Worm (Caenorhabditis elegans) whole organism, L1 larva: ENCODE results near the gene C35B1.9.

ENCODE experiments used
- C04F5.9 ChIP-seq: sonication (generic microtip); optimal IDR thresholded peaks from 2 replicates; lab custom pipeline; 2016; ENCODE audit warnings: missing genetic modification characterization, missing compliant biosample characterization
- C16A3.4 ChIP-seq: fragments of 150-350 bp; optimal IDR thresholded peaks from 2 replicates; lab custom pipeline; 2014; ENCODE audit warnings: missing biosample characterization, missing genetic modification characterization
- F16B12.6 ChIP-seq: fragments of 150-350 bp; optimal IDR thresholded peaks from 2 replicates; lab custom pipeline; 2014; ENCODE audit warnings: missing biosample characterization, missing genetic modification characterization
- alr-1 ChIP-seq: fragments of 200-800 bp; sonication (Bioruptor generic); optimal IDR thresholded peaks from 2 replicates; lab custom pipeline; 2018; ENCODE audit warnings: borderline replicate concordance, mild to moderate bottlenecking, missing genetic modification characterization, missing compliant biosample characterization
- ama-1 ChIP-seq: fragments of 150-350 bp; optimal IDR thresholded peaks from 2 replicates; lab custom pipeline; 2014
- dpl-1 ChIP-seq, 3 experiments: fragments of 150-350 bp in 2 of 3; sonication (generic microtip) in 1 of 3; optimal IDR thresholded peaks; 2 replicates each; lab custom pipeline; 2014 to 2017; ENCODE audit warnings: missing biosample characterization in 3 of 3, missing genetic modification characterization in 3 of 3, missing genetic modification reagents in 3 of 3
- dsc-1 ChIP-seq: sonication (generic microtip); optimal IDR thresholded peaks from 2 replicates; lab custom pipeline; 2016; ENCODE audit warnings: mild to moderate bottlenecking, missing genetic modification characterization, missing compliant biosample characterization
- efl-1 ChIP-seq, 4 experiments: fragments of 150-350 bp; optimal IDR thresholded peaks in 3 of 4; peaks in 1 of 4; 1 replicate in 1 of 4; 2 replicates in 3 of 4; lab custom pipeline; 2014; ENCODE audit warnings: missing biosample characterization in 2 of 4, missing genetic modification characterization in 2 of 4, missing genetic modification reagents in 2 of 4
- egl-27 ChIP-seq, 2 experiments: fragments of 150-350 bp in 1 of 2; sonication (generic microtip); optimal IDR thresholded peaks; 3 replicates each; lab custom pipeline; 2017 to 2018; ENCODE audit warnings: missing biosample characterization in 2 of 2, missing genetic modification characterization in 2 of 2, missing genetic modification reagents in 2 of 2
- elt-2 ChIP-seq: sonication (generic microtip); optimal IDR thresholded peaks from 2 replicates; lab custom pipeline; 2016; ENCODE audit warnings: missing genetic modification characterization, mild to moderate bottlenecking, inconsistent platforms, missing compliant biosample characterization, missing genetic modification reagents
- elt-3 ChIP-seq, 6 experiments: fragments of 150-350 bp in 1 of 6; sonication (generic microtip); optimal IDR thresholded peaks; 2 replicates each; lab custom pipeline; 2017 to 2018; ENCODE audit warnings: missing biosample characterization in 6 of 6, missing genetic modification characterization in 6 of 6, inconsistent platforms in 1 of 6
- ets-5 ChIP-seq: fragments of 200-800 bp; sonication (Bioruptor generic); IDR thresholded peaks from 2 replicates; pipeline ENCODE4 v1.3.6; 2022; ENCODE audit warnings: missing genetic modification characterization, missing compliant biosample characterization
- fkh-4 ChIP-seq: sonication (generic microtip); optimal IDR thresholded peaks from 2 replicates; lab custom pipeline; 2016; ENCODE audit warnings: missing compliant biosample characterization, missing genetic modification characterization, borderline replicate concordance
- fkh-8 ChIP-seq: sonication (generic microtip); optimal IDR thresholded peaks from 2 replicates; lab custom pipeline; 2016; ENCODE audit warnings: mild to moderate bottlenecking, missing genetic modification characterization, missing compliant biosample characterization
- grh-1 ChIP-seq: fragments of 200-800 bp; sonication (Bioruptor generic); IDR thresholded peaks from 2 replicates; pipeline ENCODE4 v1.3.6; 2022; ENCODE audit warnings: missing genetic modification reagents, missing genetic modification characterization, missing compliant biosample characterization
- hlh-4 ChIP-seq: sonication (generic microtip); optimal IDR thresholded peaks from 2 replicates; lab custom pipeline; 2016; ENCODE audit warnings: mild to moderate bottlenecking, missing genetic modification characterization, missing compliant biosample characterization
- isw-1 ChIP-seq: fragments of 200-800 bp; sonication (Bioruptor generic); IDR thresholded peaks from 2 replicates; pipeline ENCODE4 v1.3.6; 2022; ENCODE audit warnings: missing genetic modification characterization, missing compliant biosample characterization
- jun-1 ChIP-seq: fragments of 150-350 bp; optimal IDR thresholded peaks from 2 replicates; lab custom pipeline; 2014; ENCODE audit warnings: missing biosample characterization, missing genetic modification reagents, missing genetic modification characterization
- lsy-2 ChIP-seq, 2 experiments: fragments of 150-350 bp; optimal IDR thresholded peaks; 2 replicates each; lab custom pipeline; 2014; ENCODE audit warnings: missing biosample characterization in 2 of 2, missing genetic modification characterization in 2 of 2
- mdl-1 ChIP-seq, 2 experiments: fragments of 150-350 bp; optimal IDR thresholded peaks; 2 replicates each; lab custom pipeline; 2014 to 2017; ENCODE audit warnings: missing biosample characterization in 2 of 2, missing genetic modification characterization in 2 of 2, inconsistent platforms in 1 of 2
- mef-2 ChIP-seq: fragments of 150-350 bp; optimal IDR thresholded peaks from 2 replicates; lab custom pipeline; 2014; ENCODE audit warnings: missing biosample characterization, missing genetic modification characterization
- nhr-11 ChIP-seq: fragments of 150-350 bp; optimal IDR thresholded peaks from 2 replicates; lab custom pipeline; 2014; ENCODE audit warnings: missing biosample characterization, missing genetic modification characterization
- nhr-19 ChIP-seq: fragments of 200-800 bp; sonication (Bioruptor generic); conservative IDR thresholded peaks from 2 replicates; pipeline ENCODE4 v1.3.6; 2022; ENCODE audit warnings: missing genetic modification characterization, missing compliant biosample characterization
- nhr-237 ChIP-seq: fragments of 150-350 bp; optimal IDR thresholded peaks from 2 replicates; lab custom pipeline; 2014; ENCODE audit warnings: missing biosample characterization, missing genetic modification characterization
- nhr-28 ChIP-seq: fragments of 150-350 bp; optimal IDR thresholded peaks from 2 replicates; lab custom pipeline; 2014; ENCODE audit warnings: missing biosample characterization, missing genetic modification characterization
- nhr-47 ChIP-seq: sonication (generic microtip); optimal IDR thresholded peaks from 2 replicates; lab custom pipeline; 2016; ENCODE audit warnings: mild to moderate bottlenecking, missing genetic modification characterization, moderate library complexity, missing compliant biosample characterization
- nhr-71 ChIP-seq: sonication (generic microtip); optimal IDR thresholded peaks from 2 replicates; lab custom pipeline; 2016; ENCODE audit warnings: mild to moderate bottlenecking, missing genetic modification characterization, moderate library complexity, missing compliant biosample characterization
- nhr-84 ChIP-seq: sonication (generic microtip); optimal IDR thresholded peaks from 2 replicates; lab custom pipeline; 2017; ENCODE audit warnings: missing biosample characterization, missing genetic modification characterization
- pag-3 ChIP-seq: sonication (generic microtip); optimal IDR thresholded peaks from 2 replicates; lab custom pipeline; 2017; ENCODE audit warnings: missing genetic modification characterization, mild to moderate bottlenecking, missing compliant biosample characterization, antibody characterized with exemption, borderline replicate concordance; ENCODE audit not compliant: insufficient read depth
- pax-3 ChIP-seq: fragments of 200-800 bp; sonication (Bioruptor generic); optimal IDR thresholded peaks from 2 replicates; lab custom pipeline; 2018; ENCODE audit warnings: mild to moderate bottlenecking, missing genetic modification characterization, moderate library complexity, missing compliant biosample characterization
- pqm-1 ChIP-seq: sonication (generic microtip); optimal IDR thresholded peaks from 3 replicates; lab custom pipeline; 2017; ENCODE audit warnings: missing biosample characterization, missing genetic modification characterization
- rnt-1 ChIP-seq: sonication (generic microtip); optimal IDR thresholded peaks from 2 replicates; lab custom pipeline; 2016; ENCODE audit warnings: mild to moderate bottlenecking, missing genetic modification characterization, moderate library complexity, missing compliant biosample characterization
- skn-1 ChIP-seq: fragments of 150-350 bp; optimal IDR thresholded peaks from 2 replicates; lab custom pipeline; 2014; ENCODE audit warnings: missing biosample characterization, missing genetic modification characterization
- snpc-4 ChIP-seq: fragments of 150-350 bp; optimal IDR thresholded peaks from 2 replicates; lab custom pipeline; 2014; ENCODE audit warnings: missing biosample characterization, missing genetic modification characterization
- sptf-1 ChIP-seq: fragments of 150-350 bp; optimal IDR thresholded peaks from 2 replicates; lab custom pipeline; 2014; ENCODE audit warnings: missing biosample characterization, missing genetic modification characterization
- swsn-7 ChIP-seq: sonication (generic microtip); optimal IDR thresholded peaks from 2 replicates; lab custom pipeline; 2016; ENCODE audit warnings: missing genetic modification characterization, missing compliant biosample characterization
- tbx-2 ChIP-seq: sonication (generic microtip); optimal IDR thresholded peaks from 2 replicates; lab custom pipeline; 2016; ENCODE audit warnings: missing genetic modification characterization, missing compliant biosample characterization
- tlp-1 ChIP-seq: fragments of 150-350 bp; optimal IDR thresholded peaks from 2 replicates; lab custom pipeline; 2014; ENCODE audit warnings: missing biosample characterization, missing genetic modification characterization
- vab-15 ChIP-seq: sonication (generic microtip); optimal IDR thresholded peaks from 2 replicates; lab custom pipeline; 2017; ENCODE audit warnings: missing genotype, mild to moderate bottlenecking, missing genetic modification characterization, missing compliant biosample characterization
- xbp-1 ChIP-seq: sonication (generic microtip); optimal IDR thresholded peaks from 2 replicates; lab custom pipeline; 2016; ENCODE audit warnings: missing genetic modification characterization, missing compliant biosample characterization
- zag-1 ChIP-seq: fragments of 150-350 bp; optimal IDR thresholded peaks from 2 replicates; lab custom pipeline; 2014; ENCODE audit warnings: missing biosample characterization, missing genetic modification characterization
- ztf-11 ChIP-seq, 2 experiments: sonication (generic microtip); optimal IDR thresholded peaks; 2 replicates each; lab custom pipeline; 2016 to 2017; ENCODE audit warnings: missing genetic modification characterization in 2 of 2, missing biosample characterization in 1 of 2, missing compliant biosample characterization in 1 of 2
- ztf-4 ChIP-seq: fragments of 150-350 bp; optimal IDR thresholded peaks from 2 replicates; lab custom pipeline; 2014; ENCODE audit warnings: missing biosample characterization, missing genetic modification characterization

The C35B1.9 gene

DNA sequence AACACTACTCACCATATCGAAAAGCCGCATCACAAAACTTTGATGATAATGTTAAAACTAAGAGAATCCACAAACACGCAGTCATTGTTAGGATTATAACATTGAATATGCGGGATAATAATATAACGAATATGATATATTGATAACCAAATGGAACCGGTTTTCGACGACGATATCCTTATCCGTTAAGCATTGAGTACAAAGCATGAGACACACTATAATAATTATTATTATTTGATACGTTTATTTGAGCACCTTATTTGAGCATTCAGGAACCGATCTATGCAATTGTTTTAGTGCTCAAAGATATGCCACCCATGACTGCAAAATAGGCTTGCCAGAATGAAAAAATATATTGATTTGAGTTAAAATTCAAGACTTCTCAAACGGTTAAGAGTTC is 6.1 kb downstream of the C35B1.9 start, which contains the start of gene W03D2.9:
W03D2.9 (minus strand) TSS at position 101 of the 400 bp plus-strand sequence.
- TF ChIP-seq xbp-1 (tag; lab: Kevin White, UChicago), result no peak
- no peak for TF ChIP-seq nhr-19
- TF ChIP-seq nhr-47 (tag; lab: Kevin White, UChicago), result no peak
- no peak for TF ChIP-seq elt-2 (tag; lab: Kevin White, UChicago)
- TF ChIP-seq pax-3 (tag; lab: Kevin White, UChicago), result no peak
- TF ChIP-seq ets-5 (GFP tag; lab: Robert Waterston, UW), result no peak
- TF ChIP-seq ztf-11 (tag; optimal IDR thresholded peaks at IDR 0.05; lab: Kevin White, UChicago), result no peak
- TF ChIP-seq mef-2, result no peak
- no peak for TF ChIP-seq elt-3 (tag; optimal IDR thresholded peaks at IDR 0.05; lab: Kevin White, UChicago)
- TF ChIP-seq rnt-1 (tag; lab: Kevin White, UChicago), result no peak
- TF ChIP-seq C16A3.4 (tag; lab: Kevin White, UChicago), result no peak
- TF ChIP-seq grh-1 (GFP tag; lab: Robert Waterston, UW), result no peak
- TF ChIP-seq nhr-28, result no peak
- TF ChIP-seq zag-1 (tag; lab: Kevin White, UChicago), result no peak
- TF ChIP-seq dsc-1, result no peak
- no peak for TF ChIP-seq vab-15 (tag; lab: Kevin White, UChicago)
- no peak for TF ChIP-seq hlh-4 (tag; lab: Kevin White, UChicago)
- no peak for TF ChIP-seq tbx-2 (tag; lab: Kevin White, UChicago)

DNA sequence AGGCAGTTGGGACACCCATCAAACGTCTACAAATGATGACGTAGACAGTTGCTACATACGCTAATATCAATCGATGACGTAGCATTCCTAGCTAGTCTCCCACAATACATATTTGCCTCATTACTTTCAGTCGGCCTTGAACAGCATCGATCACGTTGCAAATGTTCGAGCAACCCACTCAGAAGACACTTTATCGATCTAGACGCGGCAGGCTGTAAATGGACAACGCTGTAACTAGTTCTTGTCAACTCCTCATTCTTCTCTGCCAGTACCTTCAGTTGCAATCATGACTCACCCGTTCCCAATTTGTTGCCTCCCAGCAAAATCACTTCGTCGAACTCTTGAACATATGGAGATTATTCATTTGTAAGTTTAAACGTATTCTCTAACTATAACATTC is 8.7 kb downstream of the C35B1.9 start, which contains the start of gene pqn-75:
pqn-75 (plus strand) TSS at position 301 of the 400 bp plus-strand sequence.
- TF ChIP-seq ama-1 (lab: Kevin White, UChicago) (no peak), tlp-1 (no peak), jun-1 (tag; lab: Kevin White, UChicago) (no peak), efl-1 (optimal IDR thresholded peaks at IDR 0.05; lab: Kevin White, UChicago) (no peak), efl-1 (GFP tag; optimal IDR thresholded peaks at IDR 0.05 in 1 of 2; lab: Kevin White, UChicago) (no peak), alr-1 (tag; lab: Kevin White, UChicago) (no peak), pqm-1 (tag; lab: Kevin White, UChicago) (no peak), fkh-8 (no peak), nhr-71 (tag; lab: Kevin White, UChicago) (no peak), sptf-1 (tag; lab: Kevin White, UChicago) (no peak)

DNA sequence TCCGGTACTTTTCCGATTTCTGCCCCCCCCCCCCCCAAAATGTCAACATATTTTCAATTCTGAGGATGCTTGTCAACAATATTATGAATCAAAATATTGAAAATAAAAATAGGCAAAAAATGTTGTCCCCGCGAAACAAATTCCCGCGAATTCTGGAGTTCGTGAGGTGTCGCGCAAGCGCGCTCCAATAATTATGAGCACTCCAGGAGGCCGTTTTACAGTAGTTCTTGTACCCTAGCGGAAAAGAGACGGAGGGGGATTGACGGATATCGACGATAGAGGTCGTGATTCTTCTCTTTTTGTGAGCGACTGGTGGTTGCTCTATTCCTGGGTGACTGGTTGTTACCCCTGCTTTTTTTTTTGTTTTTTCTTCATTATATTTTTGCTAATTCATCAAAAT is 9.9 kb downstream of the C35B1.9 start:
- TF ChIP-seq isw-1 (GFP tag; lab: Robert Waterston, UW), result no peak
- TF ChIP-seq ztf-4 (tag; lab: Kevin White, UChicago), result no peak
- TF ChIP-seq dpl-1 (GFP tag; optimal IDR thresholded peaks at IDR 0.05; lab: Kevin White, UChicago), result no peak
- TF ChIP-seq swsn-7 (tag; lab: Kevin White, UChicago), result no peak
- no peak for TF ChIP-seq nhr-237 (tag; lab: Kevin White, UChicago)
- no peak for TF ChIP-seq nhr-11 (tag; lab: Kevin White, UChicago)
- no peak for TF ChIP-seq tlp-1
- TF ChIP-seq egl-27 (tag; optimal IDR thresholded peaks at IDR 0.05; lab: Kevin White, UChicago), result no peak
- no peak for TF ChIP-seq snpc-4 (tag; lab: Kevin White, UChicago)
- no peak for TF ChIP-seq fkh-4 (tag; lab: Kevin White, UChicago)
- TF ChIP-seq F16B12.6 (tag; lab: Kevin White, UChicago), result no peak
- no peak for TF ChIP-seq lsy-2 (tag; optimal IDR thresholded peaks at IDR 0.05; lab: Kevin White, UChicago)
- no peak for TF ChIP-seq pag-3 (tag; lab: Kevin White, UChicago)
- no peak for TF ChIP-seq mdl-1 (tag; optimal IDR thresholded peaks at IDR 0.05; lab: Kevin White, UChicago)
- TF ChIP-seq nhr-84 (tag; lab: Kevin White, UChicago), result no peak
- no peak for TF ChIP-seq skn-1
- no peak for TF ChIP-seq C04F5.9
